Fruit fly (Drosophila melanogaster): ENCODE results near the gene CG31140.
A peak's percentile ranks its signal among the peaks of the same experiment; 100 is the strongest.

Gene CG31140

dm6 chr3R:23958091-23958838 lies 4.7 kb upstream of the CG31140 start, which contains the start of the genes GluProRS and AP-1sigma (continued):
- TF ChIP-seq Dek (tag; optimal IDR thresholded peaks at IDR 0.05) (peak; percentile 88), org-1 (GFP tag; optimal IDR thresholded peaks at IDR 0.05) (peak; percentile 77), Rx (GFP tag; IDR thresholded peaks at IDR 0.05) (peak; percentile 83), Spps (tag; optimal IDR thresholded peaks at IDR 0.05) (peak; percentile 76), CG8290 (GFP tag; optimal IDR thresholded peaks at IDR 0.05) (peak; percentile 82), CG8290 (tag; optimal IDR thresholded peaks at IDR 0.05) (peak in 1 of 2 experiments; percentile 82), CG6854 (GFP tag; optimal IDR thresholded peaks at IDR 0.05) (no peak), CG4707 (GFP tag; optimal IDR thresholded peaks at IDR 0.05) (peak; percentile 96), zf30C (GFP tag; optimal IDR thresholded peaks at IDR 0.05) (no peak), Sox102F (GFP tag; optimal IDR thresholded peaks at IDR 0.05) (peak; percentile 90), CG11093 (GFP tag; IDR thresholded peaks at IDR 0.05) (peak; percentile 95), Dip2 (GFP tag; IDR thresholded peaks at IDR 0.05) (peak; percentile 32; the same call in 1 of the 2 replicates), CG2678 (tag; optimal IDR thresholded peaks at IDR 0.05) (peak; percentile 89), CG14441 (GFP tag; IDR thresholded peaks at IDR 0.05) (peak; percentile 97), CG8944 (GFP tag; optimal IDR thresholded peaks at IDR 0.05) (peak; percentile 86), Chrac-16 (GFP tag; optimal IDR thresholded peaks at IDR 0.05) (peak; percentile 92), Six4 (GFP tag; optimal IDR thresholded peaks at IDR 0.05) (peak; percentile 87), chn (GFP tag; optimal IDR thresholded peaks at IDR 0.05) (peak; percentile 90), CG7271 (tag; optimal IDR thresholded peaks at IDR 0.05) (peak; percentile 63), otp (GFP tag; IDR thresholded peaks at IDR 0.05) (peak; percentile 93), ttk (GFP tag; IDR thresholded peaks at IDR 0.05) (peak; percentile 95), row (GFP tag; IDR thresholded peaks at IDR 0.05) (peak; percentile 99), Pdp1 (GFP tag; optimal IDR thresholded peaks at IDR 0.05) (peak; percentile 77 to 92), CG3838 (GFP tag; optimal IDR thresholded peaks at IDR 0.05) (peak; percentile 77), ase (GFP tag; IDR thresholded peaks at IDR 0.05) (peak; percentile 94), fd3F (GFP tag; optimal IDR thresholded peaks at IDR 0.05) (peak; percentile 84), dan (GFP tag; IDR thresholded peaks at IDR 0.05) (peak; percentile 93), Hey (tag; optimal IDR thresholded peaks at IDR 0.05) (peak; percentile 42), CG12071 (GFP tag; optimal IDR thresholded peaks at IDR 0.05) (peak; percentile 66), D (optimal IDR thresholded peaks at IDR 0.05) (no peak), D (GFP tag; optimal IDR thresholded peaks at IDR 0.05) (peak; percentile 75), CG17568 (GFP tag; optimal IDR thresholded peaks at IDR 0.05) (no peak), CG2875 (GFP tag; optimal IDR thresholded peaks at IDR 0.05) (peak; percentile 60), sisA (GFP tag; IDR thresholded peaks at IDR 0.05) (peak; percentile 97), CG14014 (GFP tag; IDR thresholded peaks at IDR 0.05) (peak; percentile 95), amos (GFP tag; IDR thresholded peaks at IDR 0.05; ENCODE audit: partially characterized antibody) (peak; percentile 92), CG17802 (tag; optimal IDR thresholded peaks at IDR 0.05) (peak; percentile 70), pita (GFP tag; optimal IDR thresholded peaks at IDR 0.05) (no peak), Drgx (GFP tag; IDR thresholded peaks at IDR 0.05) (peak; percentile 92), cas (GFP tag; IDR thresholded peaks at IDR 0.05) (peak; percentile 90), CG3281 (GFP tag; optimal IDR thresholded peaks at IDR 0.05) (peak; percentile 84), CG2129 (GFP tag; IDR thresholded peaks at IDR 0.05; ENCODE audit: partially characterized antibody) (peak; percentile 94), CG8924 (tag; optimal IDR thresholded peaks at IDR 0.05) (peak; percentile 88), Ptx1 (GFP tag; IDR thresholded peaks at IDR 0.05) (peak; percentile 99), Side (GFP tag; optimal IDR thresholded peaks at IDR 0.05) (peak; percentile 60), Ravus (GFP tag; IDR thresholded peaks at IDR 0.05) (peak; percentile 88), CG3847 (GFP tag; IDR thresholded peaks at IDR 0.05) (peak; percentile 96), lbe (GFP tag; optimal IDR thresholded peaks at IDR 0.05) (peak; percentile 81), CG18011 (GFP tag; optimal IDR thresholded peaks at IDR 0.05) (peak; percentile 67), corto (GFP tag; optimal IDR thresholded peaks at IDR 0.05) (peak; percentile 79)

All from whole organism, embryonic.